Fruit fly (Drosophila melanogaster) whole organism: ENCODE measurements around the gene CG32700.

Experiments
- EcR ChIP-seq, 2 experiments: fragments of >200 bp; optimal IDR thresholded peaks; 2 replicates each; lab custom pipeline; 2017; ENCODE audit warnings: missing biosample characterization in 2 of 2, missing genetic modification characterization in 2 of 2, missing genetic modification reagents in 2 of 2
- pan ChIP-seq: fragments of >200 bp; optimal IDR thresholded peaks from 2 replicates; lab custom pipeline; 2017
- psq ChIP-seq: fragments of >200 bp; optimal IDR thresholded peaks from 2 replicates; lab custom pipeline; 2017

DNA sequence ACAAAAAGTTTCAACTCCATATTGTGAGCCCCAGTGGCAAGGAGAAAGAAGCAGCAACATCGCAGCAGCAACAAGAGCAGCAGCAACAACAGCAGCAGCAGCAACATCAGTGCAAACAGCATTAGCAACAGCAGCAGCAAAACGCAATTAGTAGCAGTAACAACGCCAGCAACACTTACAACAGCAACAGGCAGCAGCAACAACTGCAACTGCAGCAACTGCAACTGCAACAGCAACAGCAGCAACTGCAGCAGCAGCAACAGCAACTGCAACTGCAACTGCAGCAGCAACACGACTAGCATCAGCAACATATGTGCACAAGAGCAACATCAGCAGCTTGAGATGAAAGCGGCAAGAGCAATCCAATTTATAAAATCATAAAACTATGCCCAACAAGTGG lies 65.5 kb downstream of the CG32700 start:
- TF ChIP-seq EcR (GFP tag; optimal IDR thresholded peaks at IDR 0.05; lab: Kevin White, UChicago), result no peak
- TF ChIP-seq psq, result no peak
- no peak for TF ChIP-seq pan (lab: Kevin White, UChicago)
